Fruit fly (Drosophila melanogaster) S2 (cell line): ENCODE data around the gene CG9886.

Experiments
- CG8478 ChIP-seq: fragments of >200 bp; optimal IDR thresholded peaks from 2 replicates; lab custom pipeline; 2018
- CTCF ChIP-seq, 2 experiments: fragments of >200 bp; optimal IDR thresholded peaks; 2 replicates each; lab custom pipeline; 2018

Gene CG9886

dm6 chr2L:2432809-2433493 lies 12.3 kb downstream of the CG9886 start:
- TF ChIP-seq CG8478 (lab: Kevin White, UChicago) (no peak), CTCF (optimal IDR thresholded peaks at IDR 0.05; lab: Kevin White, UChicago) (no peak)

dm6 chr2L:2433494-2434054 lies 12.9 kb downstream of the CG9886 start:
- TF ChIP-seq CG8478 (lab: Kevin White, UChicago), result no peak
- no peak for TF ChIP-seq CTCF (optimal IDR thresholded peaks at IDR 0.05; lab: Kevin White, UChicago)

- TF ChIP-seq CTCF (optimal IDR thresholded peaks at IDR 0.05; lab: Kevin White, UChicago), result no peak
- TF ChIP-seq CG8478 (lab: Kevin White, UChicago), result no peak
Observed at dm6 chr2L:2434222-2434621, 13.6 kb downstream of the CG9886 start.

dm6 chr2L:2436258-2436657 lies 15.6 kb downstream of the CG9886 start:
- TF ChIP-seq CTCF (optimal IDR thresholded peaks at IDR 0.05; lab: Kevin White, UChicago), result no peak
- no peak for TF ChIP-seq CG8478 (lab: Kevin White, UChicago)

dm6 chr2L:2438640-2439276 lies 18.1 kb downstream of the CG9886 start:
- no peak for TF ChIP-seq CG8478 (lab: Kevin White, UChicago)
- TF ChIP-seq CTCF (optimal IDR thresholded peaks at IDR 0.05; lab: Kevin White, UChicago), result no peak

dm6 chr2L:2448514-2448913 lies 27.9 kb downstream of the CG9886 start:
- TF ChIP-seq CG8478 (lab: Kevin White, UChicago), result no peak
- TF ChIP-seq CTCF (optimal IDR thresholded peaks at IDR 0.05; lab: Kevin White, UChicago), result no peak

dm6 chr2L:2449665-2450064 lies 29.0 kb downstream of the CG9886 start:
- TF ChIP-seq CTCF (optimal IDR thresholded peaks at IDR 0.05; lab: Kevin White, UChicago) (no peak), CG8478 (lab: Kevin White, UChicago) (no peak)

- TF ChIP-seq CTCF (optimal IDR thresholded peaks at IDR 0.05; lab: Kevin White, UChicago), result no peak
- no peak for TF ChIP-seq CG8478 (lab: Kevin White, UChicago)
Observed at dm6 chr2L:2450723-2451379, 30.2 kb downstream of the CG9886 start.

- no peak for TF ChIP-seq CTCF (optimal IDR thresholded peaks at IDR 0.05; lab: Kevin White, UChicago)
- no peak for TF ChIP-seq CG8478 (lab: Kevin White, UChicago)
Observed at dm6 chr2L:2453818-2454217, 33.2 kb downstream of the CG9886 start.

- TF ChIP-seq CG8478 (lab: Kevin White, UChicago) (no peak), CTCF (optimal IDR thresholded peaks at IDR 0.05; lab: Kevin White, UChicago) (no peak)
Observed at dm6 chr2L:2454644-2455043, 34.0 kb downstream of the CG9886 start.

- TF ChIP-seq CG8478 (lab: Kevin White, UChicago) (no peak), CTCF (optimal IDR thresholded peaks at IDR 0.05; lab: Kevin White, UChicago) (no peak)
Observed at dm6 chr2L:2456516-2457392, 36.1 kb downstream of the CG9886 start.

dm6 chr2L:2459238-2459637 lies 38.6 kb downstream of the CG9886 start:
- TF ChIP-seq CG8478 (lab: Kevin White, UChicago) (no peak), CTCF (optimal IDR thresholded peaks at IDR 0.05; lab: Kevin White, UChicago) (no peak)

dm6 chr2L:2461322-2461999 lies 40.8 kb downstream of the CG9886 start:
- TF ChIP-seq CG8478 (lab: Kevin White, UChicago), result no peak
- TF ChIP-seq CTCF (optimal IDR thresholded peaks at IDR 0.05; lab: Kevin White, UChicago), result no peak
